Fruit fly (Drosophila melanogaster) whole organism, embryonic: ENCODE data around the gene vas.

Source experiments
- Antp ChIP-seq: fragments of 200-800 bp; sonication (Bioruptor generic); optimal IDR thresholded peaks from 3 replicates; lab custom pipeline; 2016; ENCODE audit warnings: missing biosample characterization, missing genetic modification characterization
- CG11456 ChIP-seq: fragments of 200-800 bp; sonication (Bioruptor generic); IDR thresholded peaks from 3 replicates; pipeline ENCODE4 v1.3.6; 2022; ENCODE audit warnings: missing biosample characterization, missing genetic modification characterization
- CG13287 ChIP-seq: fragments of 200-800 bp; sonication (Bioruptor generic); IDR thresholded peaks from 2 replicates; pipeline ENCODE4 v1.3.6; 2022; ENCODE audit warnings: missing biosample characterization, missing genetic modification characterization; ENCODE audit not compliant: partially characterized antibody
- CG15269 ChIP-seq: fragments of 200-800 bp; sonication (Bioruptor generic); optimal IDR thresholded peaks from 2 replicates; lab custom pipeline; 2018; ENCODE audit warnings: missing biosample characterization, mild to moderate bottlenecking, missing genetic modification characterization, moderate library complexity
- CG15514 ChIP-seq: fragments of 200-800 bp; sonication (Bioruptor generic); optimal IDR thresholded peaks from 3 replicates; lab custom pipeline; 2017; ENCODE audit warnings: missing biosample characterization, missing genetic modification characterization, mild to moderate bottlenecking, moderate library complexity, missing genetic modification reagents
- CG17568 ChIP-seq: fragments of 200-800 bp; sonication (Bioruptor generic); optimal IDR thresholded peaks from 2 replicates; lab custom pipeline; 2018; ENCODE audit warnings: missing biosample characterization, mild to moderate bottlenecking, missing genetic modification characterization, moderate library complexity
- CG33213 ChIP-seq: fragments of 200-800 bp; sonication (Bioruptor generic); optimal IDR thresholded peaks from 3 replicates; lab custom pipeline; 2016; ENCODE audit warnings: missing biosample characterization, missing genetic modification characterization
- CG34422 ChIP-seq: fragments of 200-800 bp; sonication (Bioruptor generic); IDR thresholded peaks from 3 replicates; pipeline ENCODE4 v1.3.6; 2022; ENCODE audit warnings: missing biosample characterization, missing genetic modification characterization
- CG5180 ChIP-seq: fragments of 200-800 bp; sonication (Bioruptor generic); optimal IDR thresholded peaks from 3 replicates; lab custom pipeline; 2017; ENCODE audit warnings: missing biosample characterization, missing genetic modification characterization, mild to moderate bottlenecking, moderate library complexity, missing genetic modification reagents
- CG9932 ChIP-seq: fragments of 200-800 bp; sonication (Bioruptor generic); IDR thresholded peaks from 2 replicates; pipeline ENCODE4 v1.3.6; 2022; ENCODE audit warnings: missing biosample characterization, missing genetic modification characterization
- CoRest ChIP-seq: fragments of 200-800 bp; sonication (Bioruptor generic); optimal IDR thresholded peaks from 3 replicates; lab custom pipeline; 2018; ENCODE audit warnings: missing biosample characterization, mild to moderate bottlenecking, missing genetic modification characterization, moderate library complexity
- Doc3 ChIP-seq: fragments of 200-800 bp; sonication (Bioruptor generic); IDR thresholded peaks from 3 replicates; pipeline ENCODE4 v1.3.6; 2022; ENCODE audit warnings: missing biosample characterization, missing genetic modification characterization; ENCODE audit not compliant: partially characterized antibody
- Dp ChIP-seq: fragments of 200-800 bp; sonication (Bioruptor generic); optimal IDR thresholded peaks from 2 replicates; lab custom pipeline; 2018; ENCODE audit warnings: missing biosample characterization, mild to moderate bottlenecking, missing genetic modification characterization, moderate library complexity
- E2f2 ChIP-seq: fragments of 200-800 bp; sonication (Bioruptor generic); IDR thresholded peaks from 2 replicates; pipeline ENCODE4 v1.3.6; 2022; ENCODE audit warnings: missing biosample characterization, missing genetic modification characterization
- ERR ChIP-seq: fragments of 200-800 bp; sonication (Bioruptor generic); optimal IDR thresholded peaks from 2 replicates; lab custom pipeline; 2016; ENCODE audit warnings: missing biosample characterization, missing genetic modification characterization
- HLH3B ChIP-seq: fragments of 200-800 bp; sonication (Bioruptor generic); IDR thresholded peaks from 2 replicates; pipeline ENCODE4 v1.3.6; 2022; ENCODE audit warnings: missing biosample characterization, missing genetic modification characterization
- Hr39 ChIP-seq: fragments of >200 bp; optimal IDR thresholded peaks from 2 replicates; lab custom pipeline; 2017
- Jarid2 ChIP-seq: fragments of 200-800 bp; sonication (Bioruptor generic); optimal IDR thresholded peaks from 3 replicates; lab custom pipeline; 2017; ENCODE audit warnings: mild to moderate bottlenecking, missing biosample characterization, missing genetic modification reagents, missing genetic modification characterization
- Mrtf ChIP-seq: fragments of 200-800 bp; sonication (Bioruptor generic); IDR thresholded peaks from 3 replicates; pipeline ENCODE4 v1.3.6; 2022; ENCODE audit warnings: missing biosample characterization, missing genetic modification characterization
- NK7.1 ChIP-seq: fragments of 200-800 bp; sonication (Bioruptor generic); optimal IDR thresholded peaks from 3 replicates; lab custom pipeline; 2016; ENCODE audit warnings: missing biosample characterization, missing genetic modification characterization
- Trl ChIP-seq, 3 experiments: fragments of >200 bp in 2 of 3; fragments of 200-800 bp in 1 of 3; sonication (Bioruptor generic) in 1 of 3; optimal IDR thresholded peaks; 2 replicates in 1 of 3; 3 replicates in 2 of 3; lab custom pipeline; 2016 to 2017; ENCODE audit warnings: missing biosample characterization in 1 of 3, missing genetic modification characterization in 1 of 3
- YL-1 ChIP-seq: fragments of 200-800 bp; sonication (Bioruptor generic); optimal IDR thresholded peaks from 3 replicates; lab custom pipeline; 2017; ENCODE audit warnings: missing biosample characterization, mild to moderate bottlenecking, missing genetic modification characterization
- ap ChIP-seq: fragments of 200-800 bp; sonication (Bioruptor generic); IDR thresholded peaks from 2 replicates; pipeline ENCODE4 v1.3.6; 2022; ENCODE audit warnings: missing biosample characterization, missing genetic modification characterization
- chif ChIP-seq, 2 experiments: fragments of 200-800 bp; sonication (Bioruptor generic); optimal IDR thresholded peaks; 3 replicates each; lab custom pipeline; 2016; ENCODE audit warnings: missing biosample characterization in 2 of 2, missing genetic modification characterization in 2 of 2
- chinmo ChIP-seq: fragments of 200-800 bp; sonication (Bioruptor generic); IDR thresholded peaks from 4 replicates; pipeline ENCODE4 v1.3.6; 2022; ENCODE audit warnings: missing biosample characterization, missing genetic modification characterization; ENCODE audit not compliant: partially characterized antibody
- fru ChIP-seq: fragments of >200 bp; optimal IDR thresholded peaks from 2 replicates; lab custom pipeline; 2017
- ftz-f1 ChIP-seq: fragments of 200-800 bp; sonication (Bioruptor generic); optimal IDR thresholded peaks from 2 replicates; lab custom pipeline; 2016; ENCODE audit warnings: missing biosample characterization, missing genetic modification characterization
- fu2 ChIP-seq: fragments of 200-800 bp; sonication (Bioruptor generic); optimal IDR thresholded peaks from 2 replicates; lab custom pipeline; 2016; ENCODE audit warnings: missing biosample characterization, missing genetic modification characterization
- ham ChIP-seq: fragments of 200-800 bp; sonication (Bioruptor generic); IDR thresholded peaks from 2 replicates; pipeline ENCODE4 v1.3.6; 2022; ENCODE audit warnings: missing biosample characterization, missing genetic modification characterization
- nerfin-2 ChIP-seq: fragments of 200-800 bp; sonication (Bioruptor generic); IDR thresholded peaks from 2 replicates; pipeline ENCODE4 v1.3.6; 2022; ENCODE audit warnings: missing biosample characterization, missing genetic modification characterization; ENCODE audit not compliant: partially characterized antibody
- nmo ChIP-seq: fragments of 200-800 bp; sonication (Bioruptor generic); optimal IDR thresholded peaks from 2 replicates; lab custom pipeline; 2018; ENCODE audit warnings: missing biosample characterization, mild to moderate bottlenecking, missing genetic modification characterization, moderate library complexity
- pzg ChIP-seq: fragments of 200-800 bp; sonication (Bioruptor generic); optimal IDR thresholded peaks from 3 replicates; lab custom pipeline; 2018; ENCODE audit warnings: missing biosample characterization, mild to moderate bottlenecking, missing genetic modification characterization, moderate library complexity
- salm ChIP-seq: fragments of 200-800 bp; sonication (Bioruptor generic); optimal IDR thresholded peaks from 2 replicates; lab custom pipeline; 2018; ENCODE audit warnings: missing biosample characterization, mild to moderate bottlenecking, missing genetic modification characterization
- sens ChIP-seq: fragments of 200-800 bp; sonication (Bioruptor generic); peaks from one replicate; lab custom pipeline; 2016; ENCODE audit warnings: missing biosample characterization, missing genetic modification characterization
- slou ChIP-seq: fragments of 200-800 bp; sonication (Bioruptor generic); optimal IDR thresholded peaks from 3 replicates; lab custom pipeline; 2016; ENCODE audit warnings: missing biosample characterization, missing genetic modification characterization
- tgo ChIP-seq: fragments of 200-800 bp; sonication (Bioruptor generic); IDR thresholded peaks from 3 replicates; pipeline ENCODE4 v1.3.6; 2022; ENCODE audit warnings: missing biosample characterization, missing genetic modification characterization
- tin ChIP-seq: fragments of 200-800 bp; sonication (Bioruptor generic); optimal IDR thresholded peaks from 3 replicates; lab custom pipeline; 2016; ENCODE audit warnings: missing biosample characterization, missing genetic modification characterization
- tll ChIP-seq, 2 experiments: fragments of 200-800 bp in 1 of 2; fragments of >200 bp in 1 of 2; sonication (Bioruptor generic) in 1 of 2; optimal IDR thresholded peaks; 2 replicates each; lab custom pipeline; 2017 to 2019; ENCODE audit warnings: missing biosample characterization in 2 of 2, missing genetic modification characterization in 2 of 2, mild to moderate bottlenecking in 1 of 2, moderate library complexity in 1 of 2
- twi ChIP-seq: fragments of 200-800 bp; optimal IDR thresholded peaks from 2 replicates; lab custom pipeline; 2019; ENCODE audit warnings: missing biosample characterization, mild to moderate bottlenecking, missing genetic modification characterization, moderate library complexity
- vnd ChIP-seq: fragments of 200-800 bp; sonication (Bioruptor generic); IDR thresholded peaks from 3 replicates; pipeline ENCODE4 v1.3.6; 2022; ENCODE audit warnings: missing biosample characterization, missing genetic modification characterization; ENCODE audit not compliant: partially characterized antibody
- vvl ChIP-seq: fragments of 200-800 bp; sonication (Bioruptor generic); IDR thresholded peaks from 2 replicates; pipeline ENCODE4 v1.3.6; 2022; ENCODE audit warnings: missing biosample characterization, missing genetic modification characterization
- zfh1 ChIP-seq: fragments of 200-800 bp; sonication (Bioruptor generic); IDR thresholded peaks from 3 replicates; pipeline ENCODE4 v1.3.6; 2022; ENCODE audit warnings: missing biosample characterization, missing genetic modification characterization

The vas gene

dm6 chr2L:15026582-15026981 is 34.9 kb upstream of the vas start, which contains the start of gene CG33310 (continued):
- TF ChIP-seq YL-1 (GFP tag; lab: Kevin White, UChicago) (no peak), CG11456 (GFP tag; lab: Robert Waterston, UW) (no peak), CG33213 (GFP tag; lab: Kevin White, UChicago) (no peak), chif (GFP tag; optimal IDR thresholded peaks at IDR 0.05; lab: Kevin White, UChicago) (no peak), fu2 (GFP tag; lab: Kevin White, UChicago) (no peak)

DNA sequence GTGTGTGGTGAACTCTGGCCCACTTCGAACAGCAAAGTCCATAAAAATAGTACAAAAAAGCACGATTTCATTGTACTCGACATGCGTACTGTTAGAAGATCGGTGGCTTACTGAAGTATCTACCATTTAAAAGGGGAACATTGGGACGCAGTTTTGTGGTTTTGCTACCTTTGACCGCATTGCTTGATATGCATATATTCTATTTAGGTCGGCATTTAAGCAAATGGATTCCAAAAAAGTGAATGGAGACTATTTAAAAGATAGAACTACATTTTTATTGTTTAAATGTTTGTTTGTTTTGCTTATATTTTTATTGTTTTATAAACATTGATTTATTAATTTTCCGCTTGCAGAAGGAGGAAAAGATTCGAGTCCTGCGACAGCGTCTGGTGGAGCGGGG is 29.8 kb upstream of the vas start, which contains the start of gene CG31832:
CG31832 (minus strand) TSS at position 101 of the 400 bp plus-strand sequence.
- TF ChIP-seq pzg (GFP tag; lab: Kevin White, UChicago) (no peak), sens (peak; percentile 27)

DNA sequence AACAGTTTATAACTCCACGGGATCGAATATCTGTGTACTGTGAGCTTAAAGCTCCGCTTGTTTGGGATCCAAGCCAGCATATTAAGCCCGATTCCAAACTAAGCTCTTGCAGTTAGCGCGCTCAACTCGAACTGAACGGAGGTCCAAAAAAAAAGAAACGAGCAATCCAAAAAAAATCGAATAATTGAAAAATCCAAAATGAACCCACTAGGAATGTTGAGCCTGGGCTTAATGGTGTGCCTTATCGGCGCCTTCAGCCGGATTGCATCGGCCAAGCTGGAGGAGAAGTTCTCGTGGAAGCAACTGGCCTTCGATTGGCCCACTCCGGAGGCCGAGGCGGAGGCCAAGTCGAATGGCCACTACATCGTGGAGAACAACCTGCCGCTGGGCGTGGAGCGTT is 26.1 kb upstream of the vas start, which contains the start of gene yellow-c:
yellow-c (plus strand) TSS at position 29 of the 400 bp plus-strand sequence.
- peak; percentile 87; the same call in 3 of the 4 replicates for TF ChIP-seq chinmo
- TF ChIP-seq CG34422 (GFP tag; lab: Robert Waterston, UW) = peak; percentile 44; the same call in 1 of the 3 replicates
- no peak for TF ChIP-seq CG15269 (tag; lab: Kevin White, UChicago)
- peak; percentile 16 for TF ChIP-seq Dp (GFP tag; lab: Kevin White, UChicago)
- 0 out of 2 replicates have a peak, but pooled peaks have one; percentile 19 for TF ChIP-seq ham (GFP tag; lab: Robert Waterston, UW)
- TF ChIP-seq ftz-f1 (GFP tag; lab: Kevin White, UChicago) = peak; percentile 72
- no peak for TF ChIP-seq fru (lab: Kevin White, UChicago)
- 0 out of 3 replicates have a peak, but pooled peaks have one; percentile 54 for TF ChIP-seq Mrtf (GFP tag; lab: Robert Waterston, UW)
- peak; percentile 15; the same call in 1 of the 2 replicates for TF ChIP-seq CG13287
- TF ChIP-seq Jarid2 (GFP tag; lab: Kevin White, UChicago) = peak; percentile 55
- no peak for TF ChIP-seq Trl (optimal IDR thresholded peaks at IDR 0.05; lab: Kevin White, UChicago)
- TF ChIP-seq Trl (GFP tag; optimal IDR thresholded peaks at IDR 0.05; lab: Kevin White, UChicago) = no peak

DNA sequence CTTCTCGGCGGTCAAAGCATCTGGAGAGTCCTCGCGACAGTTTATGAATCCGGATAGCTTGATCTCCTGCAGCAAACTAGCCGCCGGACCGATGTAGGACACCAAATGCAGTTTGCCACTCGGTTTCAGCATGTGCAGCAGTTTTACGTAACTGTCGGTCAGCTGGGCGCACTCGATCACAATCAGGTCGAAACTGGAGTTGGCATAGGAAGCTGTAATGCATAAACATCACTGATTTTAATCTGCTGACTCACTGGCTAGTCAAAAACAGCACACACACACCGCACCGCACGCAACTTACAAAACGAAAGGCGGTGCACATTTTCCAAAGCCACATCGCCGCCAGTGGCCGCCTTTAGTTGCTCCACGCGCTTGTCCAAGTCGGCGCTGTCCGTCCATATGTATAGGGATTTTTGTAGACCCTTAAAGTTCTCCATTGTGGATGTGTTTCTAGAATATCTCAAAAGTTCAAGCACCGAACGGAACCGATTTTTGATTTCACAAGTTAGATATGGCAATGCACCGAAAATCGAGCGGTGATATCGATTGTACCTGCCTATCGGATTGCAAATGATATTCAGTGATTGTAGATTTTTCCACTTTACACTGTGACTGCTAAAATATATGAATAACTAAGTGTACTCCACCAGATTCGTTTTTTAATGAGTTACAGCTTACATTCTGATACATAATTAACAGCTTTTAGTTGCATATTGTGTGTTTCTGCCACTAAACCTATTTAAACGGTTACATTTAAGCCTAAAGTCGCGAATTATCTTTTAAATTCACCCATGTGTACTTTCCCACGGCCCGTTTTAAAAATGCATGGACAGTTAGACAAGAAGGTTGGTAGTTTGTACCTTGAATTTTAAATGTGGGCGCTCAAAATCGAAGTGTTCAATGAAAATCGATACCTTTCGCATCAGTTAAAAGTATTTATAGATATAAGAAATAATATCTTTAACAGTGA is 22.8 kb upstream of the vas start, which contains the start of gene CIAPIN1:
CIAPIN1 (minus strand) TSS at position 523 of the 970 bp plus-strand sequence.
- TF ChIP-seq Doc3 (GFP tag; lab: Robert Waterston, UW) = peak; percentile 20; the same call in 1 of the 3 replicates
- TF ChIP-seq zfh1 (GFP tag; lab: Robert Waterston, UW) = no peak
- no peak for TF ChIP-seq Antp (GFP tag; lab: Kevin White, UChicago)
- no peak for TF ChIP-seq tin (GFP tag; lab: Kevin White, UChicago)
- peak in 1 of 2 experiments; percentile 32 for TF ChIP-seq tll (GFP tag; optimal IDR thresholded peaks at IDR 0.05; lab: Kevin White, UChicago)
- TF ChIP-seq HLH3B (GFP tag; lab: Robert Waterston, UW) = no peak
- 0 out of 4 replicates have a peak, but pooled peaks have one; percentile 32 for TF ChIP-seq chinmo
- TF ChIP-seq CG5180 (GFP tag; lab: Kevin White, UChicago) = no peak
- TF ChIP-seq CG15514 (GFP tag; lab: Kevin White, UChicago) = peak; percentile 83
- TF ChIP-seq nmo (GFP tag; lab: Kevin White, UChicago) = no peak
- TF ChIP-seq salm (tag; lab: Kevin White, UChicago) = no peak
- no peak for TF ChIP-seq ERR
- TF ChIP-seq slou (GFP tag; lab: Kevin White, UChicago) = no peak
- TF ChIP-seq CG9932 (GFP tag; lab: Robert Waterston, UW) = no peak
- 0 out of 2 replicates have a peak, but pooled peaks have one; percentile 6 for TF ChIP-seq vvl (GFP tag; lab: Robert Waterston, UW)
- no peak for TF ChIP-seq twi
- TF ChIP-seq E2f2 = peak; percentile 8; the same call in 1 of the 2 replicates
- peak; percentile 66 for TF ChIP-seq nerfin-2 (GFP tag; lab: Robert Waterston, UW)
- TF ChIP-seq Hr39 (lab: Kevin White, UChicago) = no peak
- TF ChIP-seq CG17568 (GFP tag; lab: Kevin White, UChicago) = no peak
- TF ChIP-seq CoRest (tag; lab: Kevin White, UChicago) = no peak
- TF ChIP-seq NK7.1 (GFP tag; lab: Kevin White, UChicago) = no peak
- TF ChIP-seq ap (GFP tag; lab: Robert Waterston, UW) = no peak
- TF ChIP-seq vnd (GFP tag; lab: Robert Waterston, UW) = peak; percentile 16; the same call in 2 of the 3 replicates
- TF ChIP-seq tgo (GFP tag; lab: Robert Waterston, UW) = no peak
